Fruit fly (Drosophila melanogaster) S2 (cell line): ENCODE data around the gene CG13807.
A peak's percentile ranks its signal among the peaks of the same experiment; 100 is the strongest.

Experiments used
- CG8478 ChIP-seq: fragments of >200 bp; optimal IDR thresholded peaks from 2 replicates; lab custom pipeline; 2018
- CTCF ChIP-seq, 2 experiments: fragments of >200 bp; optimal IDR thresholded peaks; 2 replicates each; lab custom pipeline; 2018

DNA sequence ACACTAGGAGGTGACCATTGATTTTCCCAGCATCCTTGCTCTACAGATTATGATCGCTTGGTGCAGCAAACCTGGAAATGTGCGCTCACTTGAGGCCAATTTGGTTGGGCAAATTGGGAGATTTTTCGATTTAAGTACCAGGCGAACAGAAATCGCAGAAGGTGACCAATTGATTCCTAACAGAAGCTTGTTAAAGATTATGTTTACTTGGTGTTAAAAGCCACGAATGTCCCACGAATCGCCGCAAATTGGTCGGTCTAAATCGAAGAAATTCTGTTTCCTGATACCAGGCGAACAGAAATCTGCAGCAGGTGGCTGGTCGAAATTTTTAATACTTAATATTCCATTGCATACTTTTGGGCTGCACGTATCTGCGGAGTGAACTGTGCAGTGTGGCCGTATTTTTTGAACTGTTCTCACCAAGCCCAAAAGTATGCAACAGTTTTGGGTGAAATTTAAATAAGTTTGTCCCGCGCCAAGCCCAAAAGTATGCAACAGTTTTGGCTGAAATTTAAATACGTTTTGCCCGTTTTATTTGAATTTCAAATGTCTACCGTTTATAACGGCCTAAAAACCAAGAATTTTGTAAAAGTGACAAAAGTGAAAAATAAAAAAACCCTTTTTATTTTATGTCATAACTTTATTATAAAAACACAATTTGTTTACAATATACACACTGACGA, 18.7 kb upstream of the CG13807 start, which contains the start of gene CG32301:
- TF ChIP-seq CG8478, result no peak
- TF ChIP-seq CTCF (optimal IDR thresholded peaks at IDR 0.05; lab: Kevin White, UChicago), result peak; percentile 44 to 54
